Worm (Caenorhabditis elegans) whole organism, L1 larva: ENCODE results near the gene rpb-11.
A peak's percentile ranks its signal among the peaks of the same experiment; 100 is the strongest.

Source experiments
- C04F5.9 ChIP-seq: sonication (generic microtip); optimal IDR thresholded peaks from 2 replicates; lab custom pipeline; 2016; ENCODE audit warnings: missing genetic modification characterization, missing compliant biosample characterization
- F16B12.6 ChIP-seq: fragments of 150-350 bp; optimal IDR thresholded peaks from 2 replicates; lab custom pipeline; 2014; ENCODE audit warnings: missing biosample characterization, missing genetic modification characterization
- blmp-1 ChIP-seq: fragments of 150-350 bp; optimal IDR thresholded peaks from 2 replicates; lab custom pipeline; 2014; ENCODE audit warnings: missing biosample characterization, missing genetic modification characterization
- ceh-63 ChIP-seq: fragments of 200-800 bp; sonication (Bioruptor generic); optimal IDR thresholded peaks from 2 replicates; lab custom pipeline; 2018; ENCODE audit warnings: mild to moderate bottlenecking, missing genetic modification characterization, missing compliant biosample characterization
- ceh-8 ChIP-seq: fragments of 200-800 bp; sonication (Bioruptor generic); optimal IDR thresholded peaks from 2 replicates; lab custom pipeline; 2018; ENCODE audit warnings: mild to moderate bottlenecking, missing genetic modification characterization, moderate library complexity, missing compliant biosample characterization
- ceh-82 ChIP-seq, 3 experiments: fragments of 150-350 bp in 1 of 3; sonication (generic microtip) in 2 of 3; optimal IDR thresholded peaks; 2 replicates each; lab custom pipeline; 2014 to 2017; ENCODE audit warnings: missing biosample characterization in 3 of 3, missing genetic modification characterization in 3 of 3
- ceh-88 ChIP-seq: fragments of 200-800 bp; sonication (Bioruptor generic); IDR thresholded peaks from 2 replicates; pipeline ENCODE4 v1.3.6; 2022; ENCODE audit warnings: missing genetic modification characterization, missing compliant biosample characterization
- ceh-90 ChIP-seq: sonication (generic microtip); optimal IDR thresholded peaks from 2 replicates; lab custom pipeline; 2016; ENCODE audit warnings: missing genetic modification characterization, missing compliant biosample characterization
- dsc-1 ChIP-seq: sonication (generic microtip); optimal IDR thresholded peaks from 2 replicates; lab custom pipeline; 2016; ENCODE audit warnings: mild to moderate bottlenecking, missing genetic modification characterization, missing compliant biosample characterization
- efl-1 ChIP-seq, 4 experiments: fragments of 150-350 bp; optimal IDR thresholded peaks in 3 of 4; peaks in 1 of 4; 1 replicate in 1 of 4; 2 replicates in 3 of 4; lab custom pipeline; 2014; ENCODE audit warnings: missing biosample characterization in 2 of 4, missing genetic modification characterization in 2 of 4, missing genetic modification reagents in 2 of 4
- efl-3 ChIP-seq: fragments of 200-800 bp; sonication (Bioruptor generic); optimal IDR thresholded peaks from 2 replicates; lab custom pipeline; 2018; ENCODE audit warnings: mild to moderate bottlenecking, missing genetic modification characterization, missing compliant biosample characterization
- egl-13 ChIP-seq: sonication (generic microtip); optimal IDR thresholded peaks from 2 replicates; lab custom pipeline; 2016; ENCODE audit warnings: missing genotype, missing genetic modification reagents, missing genetic modification characterization, missing compliant biosample characterization
- egl-27 ChIP-seq, 2 experiments: fragments of 150-350 bp in 1 of 2; sonication (generic microtip); optimal IDR thresholded peaks; 3 replicates each; lab custom pipeline; 2017 to 2018; ENCODE audit warnings: missing biosample characterization in 2 of 2, missing genetic modification characterization in 2 of 2, missing genetic modification reagents in 2 of 2
- ets-5 ChIP-seq: fragments of 200-800 bp; sonication (Bioruptor generic); IDR thresholded peaks from 2 replicates; pipeline ENCODE4 v1.3.6; 2022; ENCODE audit warnings: missing genetic modification characterization, missing compliant biosample characterization
- fkh-4 ChIP-seq: sonication (generic microtip); optimal IDR thresholded peaks from 2 replicates; lab custom pipeline; 2016; ENCODE audit warnings: missing compliant biosample characterization, missing genetic modification characterization, borderline replicate concordance
- fos-1 ChIP-seq: fragments of 150-350 bp; optimal IDR thresholded peaks from 2 replicates; lab custom pipeline; 2014; ENCODE audit warnings: missing biosample characterization, missing genetic modification characterization
- hlh-4 ChIP-seq: sonication (generic microtip); optimal IDR thresholded peaks from 2 replicates; lab custom pipeline; 2016; ENCODE audit warnings: mild to moderate bottlenecking, missing genetic modification characterization, missing compliant biosample characterization
- irx-1 ChIP-seq: sonication (generic microtip); optimal IDR thresholded peaks from 2 replicates; lab custom pipeline; 2016; ENCODE audit warnings: missing genetic modification characterization, missing compliant biosample characterization
- isw-1 ChIP-seq: fragments of 200-800 bp; sonication (Bioruptor generic); IDR thresholded peaks from 2 replicates; pipeline ENCODE4 v1.3.6; 2022; ENCODE audit warnings: missing genetic modification characterization, missing compliant biosample characterization
- jun-1 ChIP-seq: fragments of 150-350 bp; optimal IDR thresholded peaks from 2 replicates; lab custom pipeline; 2014; ENCODE audit warnings: missing biosample characterization, missing genetic modification reagents, missing genetic modification characterization
- lin-14 ChIP-seq: fragments of 200-800 bp; sonication (Bioruptor generic); optimal IDR thresholded peaks from 2 replicates; lab custom pipeline; 2018; ENCODE audit warnings: mild to moderate bottlenecking, missing genetic modification characterization, moderate library complexity, missing compliant biosample characterization
- lsy-2 ChIP-seq, 2 experiments: fragments of 150-350 bp; optimal IDR thresholded peaks; 2 replicates each; lab custom pipeline; 2014; ENCODE audit warnings: missing biosample characterization in 2 of 2, missing genetic modification characterization in 2 of 2
- mdl-1 ChIP-seq, 2 experiments: fragments of 150-350 bp; optimal IDR thresholded peaks; 2 replicates each; lab custom pipeline; 2014 to 2017; ENCODE audit warnings: missing biosample characterization in 2 of 2, missing genetic modification characterization in 2 of 2, inconsistent platforms in 1 of 2
- mef-2 ChIP-seq: fragments of 150-350 bp; optimal IDR thresholded peaks from 2 replicates; lab custom pipeline; 2014; ENCODE audit warnings: missing biosample characterization, missing genetic modification characterization
- mep-1 ChIP-seq: fragments of 150-350 bp; optimal IDR thresholded peaks from 2 replicates; lab custom pipeline; 2014; ENCODE audit warnings: missing biosample characterization, missing genetic modification characterization
- nhr-11 ChIP-seq: fragments of 150-350 bp; optimal IDR thresholded peaks from 2 replicates; lab custom pipeline; 2014; ENCODE audit warnings: missing biosample characterization, missing genetic modification characterization
- nhr-19 ChIP-seq: fragments of 200-800 bp; sonication (Bioruptor generic); conservative IDR thresholded peaks from 2 replicates; pipeline ENCODE4 v1.3.6; 2022; ENCODE audit warnings: missing genetic modification characterization, missing compliant biosample characterization
- nhr-20 ChIP-seq: sonication (generic microtip); optimal IDR thresholded peaks from 2 replicates; lab custom pipeline; 2016; ENCODE audit warnings: mild to moderate bottlenecking, missing genetic modification characterization, missing compliant biosample characterization
- nhr-71 ChIP-seq: sonication (generic microtip); optimal IDR thresholded peaks from 2 replicates; lab custom pipeline; 2016; ENCODE audit warnings: mild to moderate bottlenecking, missing genetic modification characterization, moderate library complexity, missing compliant biosample characterization
- nhr-76 ChIP-seq: sonication (generic microtip); optimal IDR thresholded peaks from 2 replicates; lab custom pipeline; 2017; ENCODE audit warnings: missing biosample characterization, missing genetic modification characterization
- nhr-77 ChIP-seq: fragments of 150-350 bp; optimal IDR thresholded peaks from 2 replicates; lab custom pipeline; 2014; ENCODE audit warnings: missing biosample characterization, missing genetic modification characterization
- nhr-90 ChIP-seq: sonication (generic microtip); optimal IDR thresholded peaks from 2 replicates; lab custom pipeline; 2016; ENCODE audit warnings: mild to moderate bottlenecking, missing genetic modification characterization, missing compliant biosample characterization; ENCODE audit not compliant: poor library complexity
- pag-3 ChIP-seq: sonication (generic microtip); optimal IDR thresholded peaks from 2 replicates; lab custom pipeline; 2017; ENCODE audit warnings: missing genetic modification characterization, mild to moderate bottlenecking, missing compliant biosample characterization, antibody characterized with exemption, borderline replicate concordance; ENCODE audit not compliant: insufficient read depth
- pqm-1 ChIP-seq: sonication (generic microtip); optimal IDR thresholded peaks from 3 replicates; lab custom pipeline; 2017; ENCODE audit warnings: missing biosample characterization, missing genetic modification characterization
- rnt-1 ChIP-seq: sonication (generic microtip); optimal IDR thresholded peaks from 2 replicates; lab custom pipeline; 2016; ENCODE audit warnings: mild to moderate bottlenecking, missing genetic modification characterization, moderate library complexity, missing compliant biosample characterization
- skn-1 ChIP-seq: fragments of 150-350 bp; optimal IDR thresholded peaks from 2 replicates; lab custom pipeline; 2014; ENCODE audit warnings: missing biosample characterization, missing genetic modification characterization
- snu-23 ChIP-seq: sonication (generic microtip); optimal IDR thresholded peaks from 2 replicates; lab custom pipeline; 2016; ENCODE audit warnings: missing genetic modification characterization, missing compliant biosample characterization
- sox-4 ChIP-seq: sonication (generic microtip); optimal IDR thresholded peaks from 2 replicates; lab custom pipeline; 2016; ENCODE audit warnings: missing genetic modification characterization, missing compliant biosample characterization
- sptf-1 ChIP-seq: fragments of 150-350 bp; optimal IDR thresholded peaks from 2 replicates; lab custom pipeline; 2014; ENCODE audit warnings: missing biosample characterization, missing genetic modification characterization
- swsn-7 ChIP-seq: sonication (generic microtip); optimal IDR thresholded peaks from 2 replicates; lab custom pipeline; 2016; ENCODE audit warnings: missing genetic modification characterization, missing compliant biosample characterization
- tbx-2 ChIP-seq: sonication (generic microtip); optimal IDR thresholded peaks from 2 replicates; lab custom pipeline; 2016; ENCODE audit warnings: missing genetic modification characterization, missing compliant biosample characterization
- unc-30 ChIP-seq: sonication (generic microtip); optimal IDR thresholded peaks from 2 replicates; lab custom pipeline; 2017; ENCODE audit warnings: missing biosample characterization, missing genetic modification characterization
- unc-98 ChIP-seq: fragments of 200-800 bp; sonication (Bioruptor generic); IDR thresholded peaks from 2 replicates; pipeline ENCODE4 v1.3.6; 2022; ENCODE audit warnings: missing genetic modification characterization, missing compliant biosample characterization
- vab-15 ChIP-seq: sonication (generic microtip); optimal IDR thresholded peaks from 2 replicates; lab custom pipeline; 2017; ENCODE audit warnings: missing genotype, mild to moderate bottlenecking, missing genetic modification characterization, missing compliant biosample characterization
- xbp-1 ChIP-seq: sonication (generic microtip); optimal IDR thresholded peaks from 2 replicates; lab custom pipeline; 2016; ENCODE audit warnings: missing genetic modification characterization, missing compliant biosample characterization
- zag-1 ChIP-seq: fragments of 150-350 bp; optimal IDR thresholded peaks from 2 replicates; lab custom pipeline; 2014; ENCODE audit warnings: missing biosample characterization, missing genetic modification characterization
- zip-4 ChIP-seq: fragments of 200-800 bp; sonication (Bioruptor generic); optimal IDR thresholded peaks from 2 replicates; lab custom pipeline; 2018; ENCODE audit warnings: mild to moderate bottlenecking, missing genetic modification characterization, moderate library complexity, missing compliant biosample characterization
- ztf-11 ChIP-seq, 2 experiments: sonication (generic microtip); optimal IDR thresholded peaks; 2 replicates each; lab custom pipeline; 2016 to 2017; ENCODE audit warnings: missing genetic modification characterization in 2 of 2, missing biosample characterization in 1 of 2, missing compliant biosample characterization in 1 of 2

The rpb-11 gene

DNA sequence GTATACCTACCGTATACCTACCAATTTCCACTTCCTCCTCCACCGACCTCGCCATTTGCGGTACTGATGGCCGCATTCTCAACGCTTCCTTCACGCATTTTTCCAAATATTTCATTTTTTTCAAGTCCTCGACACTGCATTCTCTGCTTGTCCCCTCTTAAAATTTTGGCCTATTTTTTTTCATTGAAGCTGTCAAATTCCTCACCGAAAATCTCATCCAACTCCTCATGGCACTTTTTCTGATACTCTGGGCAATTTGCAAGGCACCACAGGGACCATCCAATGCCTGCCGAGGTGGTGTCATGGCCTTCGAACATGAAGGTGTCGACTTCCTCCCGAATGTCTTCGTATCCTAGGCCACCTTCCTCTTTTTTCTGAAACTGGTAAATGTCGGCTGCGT lies 45.2 kb upstream of the rpb-11 start:
- TF ChIP-seq snu-23 (GFP tag; lab: Kevin White, UChicago) (no peak), fkh-4 (no peak)

DNA sequence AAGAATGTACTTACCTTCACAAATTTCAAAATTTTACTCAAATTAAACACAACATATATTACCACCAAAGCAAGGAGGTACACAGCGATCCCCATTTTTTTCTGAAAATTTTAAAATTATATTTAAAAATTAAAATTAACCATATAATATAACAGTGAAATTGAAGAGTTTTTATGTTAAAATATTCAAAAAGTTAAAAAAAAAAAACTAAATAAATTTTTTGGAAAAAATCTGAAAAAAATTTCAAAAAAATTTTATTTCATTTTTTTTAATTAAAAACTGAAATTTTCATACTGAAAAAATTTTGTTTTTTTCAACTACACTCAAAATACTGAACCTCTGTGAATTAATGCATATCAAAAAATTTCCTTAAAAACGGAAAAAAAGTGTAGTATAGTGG lies 43.0 kb upstream of the rpb-11 start, which contains the start of gene cyp-37A1:
Gene cyp-37A1 (minus strand): TSS at position 101 of the 400 bp plus-strand sequence.
- TF ChIP-seq C04F5.9, result no peak
- no peak for TF ChIP-seq nhr-90 (tag; lab: Kevin White, UChicago)
- TF ChIP-seq dsc-1 (tag; lab: Kevin White, UChicago), result no peak
- TF ChIP-seq swsn-7, result no peak
- TF ChIP-seq vab-15 (tag; lab: Kevin White, UChicago), result no peak
- TF ChIP-seq nhr-76 (tag; lab: Kevin White, UChicago), result no peak
- no peak for TF ChIP-seq pqm-1 (tag; lab: Kevin White, UChicago)
- TF ChIP-seq tbx-2 (tag; lab: Kevin White, UChicago), result no peak
- TF ChIP-seq fos-1 (tag; lab: Kevin White, UChicago), result no peak
- no peak for TF ChIP-seq lsy-2 (tag; optimal IDR thresholded peaks at IDR 0.05; lab: Kevin White, UChicago)

DNA sequence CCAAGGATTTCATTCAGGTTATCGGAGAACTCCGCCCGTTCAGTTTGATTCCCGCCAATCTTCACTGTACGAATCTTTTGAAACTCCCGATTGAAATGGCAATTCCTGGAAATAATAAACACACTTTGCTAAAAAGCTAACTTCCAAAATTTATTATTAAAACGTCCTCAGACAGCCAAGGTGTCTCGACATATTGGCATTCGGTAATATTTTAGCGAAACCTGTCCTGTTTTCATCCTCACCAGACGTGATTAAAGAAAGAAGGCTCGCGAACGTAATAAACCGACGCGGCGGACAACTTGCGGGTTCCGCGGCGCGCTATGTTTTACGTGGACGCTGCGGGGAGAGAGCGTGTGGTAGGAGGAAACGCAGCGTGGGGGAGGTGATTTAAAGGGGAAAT lies 41.7 kb upstream of the rpb-11 start:
- TF ChIP-seq nhr-71 (tag; lab: Kevin White, UChicago), result peak; percentile 94
- TF ChIP-seq nhr-20, result peak; percentile 91
- TF ChIP-seq nhr-19 (GFP tag; lab: Robert Waterston, UW), result peak; percentile 92
- peak in 1 of 2 experiments; percentile 65 for TF ChIP-seq ztf-11 (tag; optimal IDR thresholded peaks at IDR 0.05; lab: Kevin White, UChicago)
- TF ChIP-seq mdl-1 (tag; optimal IDR thresholded peaks at IDR 0.05; lab: Kevin White, UChicago), result peak in 1 of 2 experiments; percentile 49
- peak; percentile 85 for TF ChIP-seq rnt-1 (tag; lab: Kevin White, UChicago)
- TF ChIP-seq irx-1 (tag; lab: Kevin White, UChicago), result peak; percentile 79
- no peak for TF ChIP-seq ceh-90
- peak; percentile 65 for TF ChIP-seq egl-13 (tag; lab: Kevin White, UChicago)
- TF ChIP-seq efl-3, result no peak
- no peak for TF ChIP-seq unc-98
- no peak for TF ChIP-seq unc-30 (tag; lab: Kevin White, UChicago)
- TF ChIP-seq hlh-4, result peak; percentile 30
- no peak for TF ChIP-seq blmp-1 (tag; lab: Kevin White, UChicago)
- TF ChIP-seq mep-1 (tag; lab: Kevin White, UChicago), result peak; percentile 79
- TF ChIP-seq vab-15 (tag; lab: Kevin White, UChicago), result no peak
- TF ChIP-seq skn-1 (tag; lab: Kevin White, UChicago), result peak; percentile 34
- peak; percentile 77 for TF ChIP-seq sox-4 (tag; lab: Kevin White, UChicago)
- TF ChIP-seq zip-4 (GFP tag; lab: Kevin White, UChicago), result peak; percentile 81
- peak; percentile 49 for TF ChIP-seq isw-1 (GFP tag; lab: Robert Waterston, UW)
- TF ChIP-seq ets-5, result no peak
- no peak for TF ChIP-seq zag-1 (tag; lab: Kevin White, UChicago)
- TF ChIP-seq ceh-63 (GFP tag; lab: Kevin White, UChicago), result no peak
- no peak for TF ChIP-seq mef-2
- TF ChIP-seq ceh-8, result peak; percentile 79
- peak; percentile 3 for TF ChIP-seq F16B12.6 (tag; lab: Kevin White, UChicago)
- no peak for TF ChIP-seq fkh-4
- TF ChIP-seq pag-3 (tag; lab: Kevin White, UChicago), result peak; percentile 54
- TF ChIP-seq egl-27 (tag; optimal IDR thresholded peaks at IDR 0.05; lab: Kevin White, UChicago), result no peak
- TF ChIP-seq xbp-1 (tag; lab: Kevin White, UChicago), result peak; percentile 84
- TF ChIP-seq jun-1 (tag; lab: Kevin White, UChicago), result peak; percentile 71
- TF ChIP-seq fos-1 (tag; lab: Kevin White, UChicago), result peak; percentile 44
- peak; percentile 22 to 58 (median 33) for TF ChIP-seq ceh-82 (tag; optimal IDR thresholded peaks at IDR 0.05; lab: Kevin White, UChicago)
- peak; percentile 61 for TF ChIP-seq ceh-88 (GFP tag; lab: Robert Waterston, UW)
- peak; percentile 86 for TF ChIP-seq nhr-77 (tag; lab: Kevin White, UChicago)
- peak; percentile 53 to 80 for TF ChIP-seq efl-1 (optimal IDR thresholded peaks at IDR 0.05; lab: Kevin White, UChicago)
- peak; percentile 62 to 96 for TF ChIP-seq efl-1 (GFP tag; optimal IDR thresholded peaks at IDR 0.05 in 1 of 2; lab: Kevin White, UChicago)
- TF ChIP-seq lin-14, result peak; percentile 83
- TF ChIP-seq sptf-1 (tag; lab: Kevin White, UChicago), result no peak
- TF ChIP-seq nhr-76 (tag; lab: Kevin White, UChicago), result peak; percentile 48
- peak; percentile 49 for TF ChIP-seq nhr-11 (tag; lab: Kevin White, UChicago)
